Worm (Caenorhabditis elegans): Measurements from ENCODE around the gene Y48E1B.17.

Gene Y48E1B.17

ce11 chrII:13521179-13521616 is 19.7 kb downstream of the Y48E1B.17 start (continued):
- no peak for TF ChIP-seq zag-1 (tag; optimal IDR thresholded peaks at IDR 0.05)
- no peak for TF ChIP-seq lir-3 (tag; optimal IDR thresholded peaks at IDR 0.05)
- TF ChIP-seq snpc-1.2 (GFP tag; IDR thresholded peaks at IDR 0.05), result peak; percentile 87
- TF ChIP-seq aha-1 (tag), result no peak
- TF ChIP-seq mep-1 (tag; optimal IDR thresholded peaks at IDR 0.05), result no peak
- TF ChIP-seq madf-5 (GFP tag; IDR thresholded peaks at IDR 0.05), result no peak
- no peak for TF ChIP-seq ZK337.2 (GFP tag; IDR thresholded peaks at IDR 0.05)
- no peak for TF ChIP-seq unc-39 (tag; optimal IDR thresholded peaks at IDR 0.05)
- TF ChIP-seq madf-9 (GFP tag; conservative IDR thresholded peaks at IDR 0.05), result no peak
- no peak for TF ChIP-seq cey-2 (tag; optimal IDR thresholded peaks at IDR 0.05; ENCODE audit: borderline replicate concordance, insufficient read depth)

ce11 chrII:13517600-13517999 is 23.3 kb downstream of the Y48E1B.17 start, which contains the start of gene sre-45:
Gene sre-45 (plus strand): TSS chrII:13517900.
- TF ChIP-seq nhr-76 (tag; optimal IDR thresholded peaks at IDR 0.05), result no peak
- TF ChIP-seq nhr-48 (tag; optimal IDR thresholded peaks at IDR 0.05), result no peak
- no peak for TF ChIP-seq ztf-11 (tag; optimal IDR thresholded peaks at IDR 0.05)
- TF ChIP-seq hif-1 (tag; optimal IDR thresholded peaks at IDR 0.05), result no peak
- no peak for TF ChIP-seq nhr-6 (tag; optimal IDR thresholded peaks at IDR 0.05)
- no peak for TF ChIP-seq nhr-111 (GFP tag; optimal IDR thresholded peaks at IDR 0.05)
- TF ChIP-seq tag-97 (GFP tag; IDR thresholded peaks at IDR 0.05), result no peak
- TF ChIP-seq lin-13 (GFP tag; optimal IDR thresholded peaks at IDR 0.05), result no peak
- TF ChIP-seq nhr-25 (tag; optimal IDR thresholded peaks at IDR 0.05; ENCODE audit: borderline replicate concordance, insufficient read depth), result no peak
- no peak for TF ChIP-seq zip-11 (GFP tag; IDR thresholded peaks at IDR 0.05)
- no peak for TF ChIP-seq mxl-3 (GFP tag; optimal IDR thresholded peaks at IDR 0.05)
- no peak for TF ChIP-seq F37D6.2 (tag; optimal IDR thresholded peaks at IDR 0.05)
- no peak for TF ChIP-seq nhr-102 (tag; optimal IDR thresholded peaks at IDR 0.05)
- no peak for TF ChIP-seq snpc-1.2 (GFP tag; IDR thresholded peaks at IDR 0.05)
- TF ChIP-seq ZK546.5 (tag; optimal IDR thresholded peaks at IDR 0.05), result no peak

- no peak for TF ChIP-seq dmd-6 (GFP tag; IDR thresholded peaks at IDR 0.05)
- peak; percentile 54 for TF ChIP-seq set-16 (GFP tag; IDR thresholded peaks at IDR 0.05)
- no peak for TF ChIP-seq ceh-32 (tag; optimal IDR thresholded peaks at IDR 0.05; ENCODE audit: poor library complexity)
- TF ChIP-seq nhr-42 (GFP tag; IDR thresholded peaks at IDR 0.05), result 0 out of 2 replicates have a peak, but pooled peaks have one; percentile 6
These were observed 25.1 kb downstream of the Y48E1B.17 start for ce11 chrII:13515813-13516212.

ce11 chrII:13508607-13509006 is 32.3 kb downstream of the Y48E1B.17 start:
- no peak for TF ChIP-seq F49E8.2 (tag; optimal IDR thresholded peaks at IDR 0.05; ENCODE audit: borderline replicate concordance)
- TF ChIP-seq daf-16 (GFP tag; optimal IDR thresholded peaks at IDR 0.05), result no peak
- no peak for TF ChIP-seq daf-16 (tag; optimal IDR thresholded peaks at IDR 0.05)
- no peak for TF ChIP-seq nhr-76 (tag; optimal IDR thresholded peaks at IDR 0.05)
- no peak for TF ChIP-seq lin-39 (tag; optimal IDR thresholded peaks at IDR 0.05)
- peak; percentile 10 for TF ChIP-seq nhr-28 (tag; optimal IDR thresholded peaks at IDR 0.05)
- peak; percentile 71 for TF ChIP-seq pqm-1 (tag; optimal IDR thresholded peaks at IDR 0.05)
- TF ChIP-seq daf-12 (tag; optimal IDR thresholded peaks at IDR 0.05), result no peak
- no peak for TF ChIP-seq zfp-2 (tag; optimal IDR thresholded peaks at IDR 0.05)
- TF ChIP-seq lin-13 (GFP tag; optimal IDR thresholded peaks at IDR 0.05), result no peak
- no peak for TF ChIP-seq set-16 (GFP tag; IDR thresholded peaks at IDR 0.05)
- no peak for TF ChIP-seq F44E2.7 (GFP tag; IDR thresholded peaks at IDR 0.05)
- no peak for TF ChIP-seq ceh-82 (tag; optimal IDR thresholded peaks at IDR 0.05)
- TF ChIP-seq F37D6.2 (tag; optimal IDR thresholded peaks at IDR 0.05), result no peak
- no peak for TF ChIP-seq tra-1 (GFP tag; IDR thresholded peaks at IDR 0.05)
- no peak for TF ChIP-seq daf-19 (GFP tag; conservative IDR thresholded peaks at IDR 0.05)
- TF ChIP-seq ZK546.5 (tag; optimal IDR thresholded peaks at IDR 0.05), result no peak
- peak in 1 of 2 experiments; percentile 77 for TF ChIP-seq unc-62 (GFP tag; optimal IDR thresholded peaks at IDR 0.05 in 1 of 2)
- no peak for TF ChIP-seq unc-62 (tag; optimal IDR thresholded peaks at IDR 0.05)
- 0 out of 2 replicates have a peak, but pooled peaks have one; percentile 24 for TF ChIP-seq dmd-6 (GFP tag; IDR thresholded peaks at IDR 0.05)
- TF ChIP-seq ama-1 (optimal IDR thresholded peaks at IDR 0.05), result no peak
- TF ChIP-seq lin-15B (tag; optimal IDR thresholded peaks at IDR 0.05), result no peak
- TF ChIP-seq zip-11 (GFP tag; IDR thresholded peaks at IDR 0.05), result no peak

Measured in whole organism, L4 larva.